Worm (Caenorhabditis elegans): Measurements from ENCODE around the gene srlf-33.

DNA sequence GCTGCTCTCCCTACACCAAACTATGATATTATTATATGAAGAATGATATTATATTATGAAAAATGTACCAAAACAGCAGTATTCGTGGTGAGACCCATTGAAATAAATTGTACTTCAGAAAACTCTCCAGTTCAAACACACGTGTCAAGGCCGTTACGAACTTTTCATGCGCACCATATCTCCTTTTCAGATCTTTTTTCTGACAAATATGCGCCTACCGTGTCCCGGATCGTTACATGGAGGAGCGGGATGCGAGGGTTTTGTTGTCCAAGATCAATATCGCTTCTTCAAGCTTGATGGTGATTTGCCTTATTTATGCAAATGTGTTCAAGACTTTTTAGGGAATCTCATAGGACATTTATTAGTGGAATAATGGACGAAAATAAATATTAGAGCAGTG, 21.6 kb downstream of the srlf-33 start:
- TF ChIP-seq him-1 (tag; optimal IDR thresholded peaks at IDR 0.05): no peak
- TF ChIP-seq W03F9.2 (tag; optimal IDR thresholded peaks at IDR 0.05): no peak
- TF ChIP-seq dao-5 (tag; optimal IDR thresholded peaks at IDR 0.05): no peak
